Fruit fly (Drosophila melanogaster) whole organism, wandering third instar larva: ENCODE data around the gene Cog3.

ENCODE experiments used
- Abd-B ChIP-seq: fragments of >200 bp; optimal IDR thresholded peaks from 2 replicates; lab custom pipeline; 2017; ENCODE audit warnings: missing biosample characterization, missing genetic modification characterization
- CG32264 ChIP-seq: fragments of 200-800 bp; sonication (Bioruptor generic); optimal IDR thresholded peaks from 2 replicates; lab custom pipeline; 2016; ENCODE audit warnings: missing biosample characterization, missing genetic modification characterization
- CG9705 ChIP-seq: fragments of 200-800 bp; sonication (Bioruptor generic); optimal IDR thresholded peaks from 2 replicates; lab custom pipeline; 2018; ENCODE audit warnings: missing biosample characterization, mild to moderate bottlenecking, missing genetic modification characterization
- CrebA ChIP-seq: fragments of 200-800 bp; sonication (Bioruptor generic); optimal IDR thresholded peaks from 2 replicates; lab custom pipeline; 2016; ENCODE audit warnings: missing biosample characterization, mild to moderate bottlenecking, missing genetic modification characterization, borderline replicate concordance
- Dfd ChIP-seq: fragments of >200 bp; optimal IDR thresholded peaks from 2 replicates; lab custom pipeline; 2017; ENCODE audit warnings: missing biosample characterization, missing genetic modification characterization
- Dif ChIP-seq: fragments of 200-275, 200-300 bp; sonication (Bioruptor generic); optimal IDR thresholded peaks from 2 replicates; lab custom pipeline; 2018; ENCODE audit warnings: missing biosample characterization, missing genetic modification characterization; ENCODE audit not compliant: partially characterized antibody
- GATAd ChIP-seq: sonication (Bioruptor generic); optimal IDR thresholded peaks from 2 replicates; lab custom pipeline; 2016; ENCODE audit warnings: missing biosample characterization, missing genetic modification characterization
- HLH106 ChIP-seq: fragments of 200-800 bp; optimal IDR thresholded peaks from 3 replicates; lab custom pipeline; 2019; ENCODE audit warnings: missing biosample characterization, mild to moderate bottlenecking, missing genetic modification characterization, moderate library complexity
- Hnf4 ChIP-seq: fragments of 200-800 bp; sonication (Bioruptor generic); optimal IDR thresholded peaks from 2 replicates; lab custom pipeline; 2016; ENCODE audit warnings: missing biosample characterization, mild to moderate bottlenecking, missing genetic modification characterization
- Hr78 ChIP-seq: fragments of >200 bp; optimal IDR thresholded peaks from 2 replicates; lab custom pipeline; 2017; ENCODE audit warnings: missing biosample characterization, missing genetic modification characterization
- Hr83 ChIP-seq: fragments of 200-300 bp; sonication (Bioruptor generic); optimal IDR thresholded peaks from 2 replicates; lab custom pipeline; 2016; ENCODE audit warnings: missing biosample characterization, mild to moderate bottlenecking, missing genetic modification characterization, moderate library complexity; ENCODE audit not compliant: poor library complexity, severe bottlenecking
- Jra ChIP-seq: sonication (Bioruptor generic); optimal IDR thresholded peaks from 2 replicates; lab custom pipeline; 2016; ENCODE audit warnings: missing biosample characterization, missing genetic modification characterization
- Mio ChIP-seq: sonication (Bioruptor generic); optimal IDR thresholded peaks from 2 replicates; lab custom pipeline; 2016; ENCODE audit warnings: missing biosample characterization, missing genetic modification characterization
- Myc ChIP-seq: fragments of >200 bp; optimal IDR thresholded peaks from 2 replicates; lab custom pipeline; 2017
- N ChIP-seq: fragments of >200 bp; optimal IDR thresholded peaks from 2 replicates; lab custom pipeline; 2018; ENCODE audit warnings: missing biosample characterization, missing external identifiers, missing genetic modification characterization
- OdsH ChIP-seq: fragments of 200-800 bp; sonication (Bioruptor generic); optimal IDR thresholded peaks from 2 replicates; lab custom pipeline; 2016; ENCODE audit warnings: missing biosample characterization, mild to moderate bottlenecking, missing genetic modification characterization
- Rel ChIP-seq, 2 experiments: fragments of 200-800 bp; sonication (Bioruptor generic) in 1 of 2; optimal IDR thresholded peaks; 2 replicates in 1 of 2; 3 replicates in 1 of 2; lab custom pipeline; 2016 to 2019; ENCODE audit warnings: mild to moderate bottlenecking in 2 of 2, missing biosample characterization in 2 of 2, missing genetic modification characterization in 2 of 2, moderate library complexity in 1 of 2
- Sp1 ChIP-seq: fragments of 200-800 bp; sonication (Bioruptor generic); optimal IDR thresholded peaks from 3 replicates; lab custom pipeline; 2019; ENCODE audit warnings: missing biosample characterization, mild to moderate bottlenecking, missing genetic modification characterization, moderate library complexity
- Vsx2 ChIP-seq: fragments of 200-300, 225-300 bp; sonication (Bioruptor generic); optimal IDR thresholded peaks from 2 replicates; lab custom pipeline; 2018; ENCODE audit warnings: missing biosample characterization, missing genetic modification characterization; ENCODE audit not compliant: partially characterized antibody
- br ChIP-seq: fragments of 200-800 bp; sonication (Bioruptor generic); optimal IDR thresholded peaks from 2 replicates; lab custom pipeline; 2016; ENCODE audit warnings: missing biosample characterization, missing genetic modification characterization
- brk ChIP-seq: fragments of 200-800 bp; sonication (Bioruptor generic); optimal IDR thresholded peaks from 2 replicates; lab custom pipeline; 2016; ENCODE audit warnings: missing biosample characterization, mild to moderate bottlenecking, missing genetic modification characterization
- dl ChIP-seq, 2 experiments: fragments of 175-275, 200-275 bp in 1 of 2; fragments of 200-275 bp in 1 of 2; sonication (Bioruptor generic); optimal IDR thresholded peaks; lab custom pipeline; 2018; ENCODE audit warnings: mild to moderate bottlenecking in 2 of 2, missing biosample characterization in 2 of 2, missing genetic modification characterization in 2 of 2, moderate library complexity in 2 of 2; ENCODE audit not compliant: partially characterized antibody in 2 of 2, insufficient read depth in 1 of 2
- dmrt93B ChIP-seq: fragments of 200-800 bp; sonication (Bioruptor generic); optimal IDR thresholded peaks from 2 replicates; lab custom pipeline; 2018; ENCODE audit warnings: missing biosample characterization, mild to moderate bottlenecking, missing genetic modification characterization
- dsf ChIP-seq: sonication (Bioruptor generic); optimal IDR thresholded peaks from 2 replicates; lab custom pipeline; 2016; ENCODE audit warnings: missing biosample characterization, missing genetic modification characterization, borderline replicate concordance
- ey ChIP-seq: fragments of 200-800 bp; sonication (Bioruptor generic); optimal IDR thresholded peaks from 2 replicates; lab custom pipeline; 2016; ENCODE audit warnings: missing biosample characterization, missing genetic modification characterization
- foxo ChIP-seq, 2 experiments: fragments of 200-800 bp; sonication (Bioruptor generic); optimal IDR thresholded peaks; 2 replicates in 1 of 2; 3 replicates in 1 of 2; lab custom pipeline; 2016 to 2017; ENCODE audit warnings: missing biosample characterization in 2 of 2, missing genetic modification characterization in 2 of 2
- fru ChIP-seq: fragments of 200-800 bp; sonication (Bioruptor generic); optimal IDR thresholded peaks from 3 replicates; lab custom pipeline; 2016; ENCODE audit warnings: missing biosample characterization, mild to moderate bottlenecking, missing genetic modification characterization
- h ChIP-seq: fragments of 200-800 bp; sonication (Bioruptor generic); optimal IDR thresholded peaks from 3 replicates; lab custom pipeline; 2016; ENCODE audit warnings: missing biosample characterization, mild to moderate bottlenecking, missing genetic modification characterization
- jim ChIP-seq: fragments of 175-275, 200-325 bp; sonication (Bioruptor generic); optimal IDR thresholded peaks from 2 replicates; lab custom pipeline; 2016; ENCODE audit warnings: missing biosample characterization, mild to moderate bottlenecking, missing genetic modification characterization
- lola ChIP-seq: fragments of >200 bp; optimal IDR thresholded peaks from 2 replicates; lab custom pipeline; 2017; ENCODE audit warnings: missing biosample characterization, missing genetic modification characterization
- pan ChIP-seq: fragments of >200 bp; optimal IDR thresholded peaks from 2 replicates; lab custom pipeline; 2017
- psq ChIP-seq: fragments of 200-800 bp; sonication (Bioruptor generic); optimal IDR thresholded peaks from 3 replicates; lab custom pipeline; 2017; ENCODE audit warnings: missing biosample characterization, mild to moderate bottlenecking, missing genetic modification characterization, moderate library complexity
- rgr ChIP-seq: fragments of 200-800 bp; sonication (Bioruptor generic); optimal IDR thresholded peaks from 3 replicates; lab custom pipeline; 2016; ENCODE audit warnings: missing biosample characterization, mild to moderate bottlenecking, missing genetic modification characterization
- sage ChIP-seq: fragments of 200-800 bp; sonication (Bioruptor generic); optimal IDR thresholded peaks from 2 replicates; lab custom pipeline; 2016; ENCODE audit warnings: missing biosample characterization, mild to moderate bottlenecking, missing genetic modification characterization
- sv ChIP-seq: fragments of 200-800 bp; sonication (Bioruptor generic); optimal IDR thresholded peaks from 3 replicates; lab custom pipeline; 2016; ENCODE audit warnings: missing biosample characterization, missing genetic modification characterization
- tai ChIP-seq: sonication (Bioruptor generic); optimal IDR thresholded peaks from 2 replicates; lab custom pipeline; 2016; ENCODE audit warnings: missing biosample characterization, missing genetic modification characterization
- usp ChIP-seq: fragments of >200 bp; optimal IDR thresholded peaks from 2 replicates; lab custom pipeline; 2017; ENCODE audit warnings: missing biosample characterization, missing genetic modification characterization
- woc ChIP-seq: sonication (Bioruptor generic); optimal IDR thresholded peaks from 2 replicates; lab custom pipeline; 2016; ENCODE audit warnings: missing biosample characterization, mild to moderate bottlenecking, missing genetic modification characterization

Gene Cog3

dm6 chr2L:3475948-3476347, 19.1 kb upstream of the Cog3 start (continued):
- TF ChIP-seq Hr83 (GFP tag; lab: Kevin White, UChicago) (no peak), Mio (GFP tag; lab: Kevin White, UChicago) (no peak), Dif (GFP tag; lab: Kevin White, UChicago) (no peak), HLH106 (tag; lab: Kevin White, UChicago) (peak; percentile 3), Rel (GFP tag; optimal IDR thresholded peaks at IDR 0.05; lab: Kevin White, UChicago) (no peak), Rel (tag; optimal IDR thresholded peaks at IDR 0.05; lab: Kevin White, UChicago) (no peak), dl (GFP tag; optimal IDR thresholded peaks at IDR 0.05; lab: Kevin White, UChicago; ENCODE audit: insufficient read depth in 1 of 2, partially characterized antibody in 2 of 2) (no peak), GATAd (no peak), Dfd (GFP tag; lab: Kevin White, UChicago) (no peak), CG9705 (GFP tag; lab: Kevin White, UChicago) (no peak), Hr78 (GFP tag; lab: Kevin White, UChicago) (no peak)
- TF ChIP-seq, all 38 proteins: peak for 6

- TF ChIP-seq HLH106 (tag; lab: Kevin White, UChicago) = peak; percentile 45
- TF ChIP-seq psq = peak; percentile 38
- TF ChIP-seq br (GFP tag; lab: Kevin White, UChicago) = no peak
- TF ChIP-seq Sp1 (GFP tag; lab: Kevin White, UChicago) = peak; percentile 41
- peak in 1 of 2 experiments; percentile 28 for TF ChIP-seq foxo (GFP tag; optimal IDR thresholded peaks at IDR 0.05; lab: Kevin White, UChicago)
- no peak for TF ChIP-seq usp
- no peak for TF ChIP-seq dl (GFP tag; optimal IDR thresholded peaks at IDR 0.05; lab: Kevin White, UChicago; ENCODE audit: insufficient read depth in 1 of 2, partially characterized antibody in 2 of 2)
- TF ChIP-seq woc = no peak
- no peak for TF ChIP-seq dmrt93B (GFP tag; lab: Kevin White, UChicago)
- TF ChIP-seq Dfd (GFP tag; lab: Kevin White, UChicago) = no peak
- TF ChIP-seq dsf (GFP tag; lab: Kevin White, UChicago) = no peak
- peak; percentile 31 for TF ChIP-seq ey (GFP tag; lab: Kevin White, UChicago)
- peak; percentile 40 for TF ChIP-seq OdsH (GFP tag; lab: Kevin White, UChicago)
- TF ChIP-seq Rel (GFP tag; optimal IDR thresholded peaks at IDR 0.05; lab: Kevin White, UChicago) = no peak
- peak; percentile 14 for TF ChIP-seq Rel (tag; optimal IDR thresholded peaks at IDR 0.05; lab: Kevin White, UChicago)
- TF ChIP-seq brk (GFP tag; lab: Kevin White, UChicago) = no peak
- peak; percentile 57 for TF ChIP-seq h (GFP tag; lab: Kevin White, UChicago)
- no peak for TF ChIP-seq Mio (GFP tag; lab: Kevin White, UChicago)
- no peak for TF ChIP-seq tai
- TF ChIP-seq fru (GFP tag; lab: Kevin White, UChicago) = peak; percentile 29
- TF ChIP-seq rgr = peak; percentile 57
- TF ChIP-seq jim (GFP tag; lab: Kevin White, UChicago) = no peak
- TF ChIP-seq Hnf4 = peak; percentile 87
- TF ChIP-seq Hr83 (GFP tag; lab: Kevin White, UChicago) = no peak
- TF ChIP-seq, all 38 proteins: peak for 11
Observed at dm6 chr2L:3475168-3475567, 18.3 kb upstream of the Cog3 start.

DNA sequence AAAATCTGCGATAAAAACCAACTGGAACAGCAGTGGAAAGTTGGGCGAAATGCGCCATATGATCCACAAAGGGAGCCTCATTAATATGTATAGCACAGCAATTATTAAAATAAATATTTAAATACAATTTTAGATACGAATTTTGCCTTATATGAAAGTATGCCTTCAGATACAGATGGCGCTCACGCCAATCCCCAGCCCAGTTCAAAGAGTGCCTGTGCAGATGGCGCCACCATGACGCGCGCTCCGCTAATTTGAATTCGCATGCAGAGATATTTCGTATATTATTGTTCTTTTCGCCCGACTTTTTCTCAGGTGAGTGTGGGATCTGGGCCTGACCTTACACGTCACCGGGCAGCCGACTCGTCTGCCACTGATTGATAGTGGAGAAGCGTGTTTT, 15.4 kb upstream of the Cog3 start, which contains the start of gene Pgant4:
Pgant4 (plus strand) TSS at position 362 of the 400 bp plus-strand sequence.
- TF ChIP-seq dl (GFP tag; optimal IDR thresholded peaks at IDR 0.05; lab: Kevin White, UChicago; ENCODE audit: insufficient read depth in 1 of 2, partially characterized antibody in 2 of 2) (no peak), Rel (GFP tag; optimal IDR thresholded peaks at IDR 0.05; lab: Kevin White, UChicago) (no peak), Rel (tag; optimal IDR thresholded peaks at IDR 0.05; lab: Kevin White, UChicago) (no peak), brk (GFP tag; lab: Kevin White, UChicago) (no peak), Vsx2 (no peak), HLH106 (tag; lab: Kevin White, UChicago) (peak; percentile 53), sv (GFP tag; lab: Kevin White, UChicago) (peak; percentile 31), CG32264 (no peak), pan (lab: Kevin White, UChicago) (no peak), tai (no peak), h (GFP tag; lab: Kevin White, UChicago) (no peak), usp (no peak), psq (no peak), Abd-B (GFP tag; lab: Kevin White, UChicago) (no peak), CrebA (no peak), Mio (GFP tag; lab: Kevin White, UChicago) (no peak), Dfd (GFP tag; lab: Kevin White, UChicago) (no peak), rgr (no peak), OdsH (GFP tag; lab: Kevin White, UChicago) (peak; percentile 25), Hnf4 (no peak), dmrt93B (GFP tag; lab: Kevin White, UChicago) (no peak), br (GFP tag; lab: Kevin White, UChicago) (no peak), Dif (GFP tag; lab: Kevin White, UChicago) (no peak), Hr78 (GFP tag; lab: Kevin White, UChicago) (no peak), GATAd (no peak), N (GFP tag; lab: Kevin White, UChicago) (no peak), ey (GFP tag; lab: Kevin White, UChicago) (no peak), Sp1 (GFP tag; lab: Kevin White, UChicago) (no peak), jim (GFP tag; lab: Kevin White, UChicago) (no peak), dsf (GFP tag; lab: Kevin White, UChicago) (no peak), foxo (GFP tag; optimal IDR thresholded peaks at IDR 0.05; lab: Kevin White, UChicago) (no peak), lola (GFP tag; lab: Kevin White, UChicago) (no peak), fru (GFP tag; lab: Kevin White, UChicago) (no peak), Hr83 (GFP tag; lab: Kevin White, UChicago) (peak; percentile 32), woc (no peak), CG9705 (GFP tag; lab: Kevin White, UChicago) (peak; percentile 22), Myc (peak; percentile 60), Jra (no peak), sage (GFP tag; lab: Kevin White, UChicago) (no peak)
